Worm (Caenorhabditis elegans) whole organism, L2 larva: Measurements from ENCODE around the gene C18H2.5.

Source experiments
- F13H6.1 ChIP-seq: sonication (generic microtip); optimal IDR thresholded peaks from 2 replicates; lab custom pipeline; 2016; ENCODE audit warnings: missing genetic modification characterization, missing compliant biosample characterization
- Y55F3AM.14 ChIP-seq: fragments of 200-800 bp; sonication (Bioruptor generic); optimal IDR thresholded peaks from 2 replicates; lab custom pipeline; 2018; ENCODE audit warnings: mild to moderate bottlenecking, missing genetic modification characterization, missing compliant biosample characterization
- alr-1 ChIP-seq: fragments of 150-350 bp; optimal IDR thresholded peaks from 2 replicates; lab custom pipeline; 2014; ENCODE audit warnings: missing biosample characterization, missing genetic modification characterization
- aly-2 ChIP-seq: fragments of 150-350 bp; optimal IDR thresholded peaks from 2 replicates; lab custom pipeline; 2014; ENCODE audit warnings: missing biosample characterization, missing genetic modification characterization
- blmp-1 ChIP-seq: sonication (generic microtip); optimal IDR thresholded peaks from 2 replicates; lab custom pipeline; 2017; ENCODE audit warnings: missing genetic modification characterization, mild to moderate bottlenecking, missing compliant biosample characterization, antibody characterized with exemption, moderate library complexity; ENCODE audit not compliant: insufficient read depth
- ceh-16 ChIP-seq: fragments of 150-350 bp; optimal IDR thresholded peaks from 2 replicates; lab custom pipeline; 2014; ENCODE audit warnings: missing biosample characterization, missing genetic modification characterization
- ceh-82 ChIP-seq: fragments of 150-350 bp; optimal IDR thresholded peaks from 2 replicates; lab custom pipeline; 2014; ENCODE audit warnings: missing biosample characterization, missing genetic modification characterization
- crh-2 ChIP-seq: sonication (generic microtip); optimal IDR thresholded peaks from 2 replicates; lab custom pipeline; 2017; ENCODE audit warnings: missing biosample characterization, missing genetic modification characterization
- egl-27 ChIP-seq: sonication (generic microtip); optimal IDR thresholded peaks from 3 replicates; lab custom pipeline; 2017; ENCODE audit warnings: missing biosample characterization, missing genetic modification reagents, missing genetic modification characterization
- elt-1 ChIP-seq: fragments of 150-350 bp; optimal IDR thresholded peaks from 2 replicates; lab custom pipeline; 2014; ENCODE audit warnings: missing biosample characterization, missing genetic modification characterization
- gmeb-1 ChIP-seq: fragments of 150-350 bp; optimal IDR thresholded peaks from 2 replicates; lab custom pipeline; 2014; ENCODE audit warnings: missing biosample characterization, missing genetic modification characterization
- lin-13 ChIP-seq: fragments of 150-350 bp; optimal IDR thresholded peaks from 2 replicates; lab custom pipeline; 2014; ENCODE audit warnings: missing biosample characterization, missing genetic modification reagents, missing genetic modification characterization
- lsy-2 ChIP-seq, 2 experiments: fragments of 150-350 bp in 1 of 2; sonication (generic microtip) in 1 of 2; optimal IDR thresholded peaks; 2 replicates each; lab custom pipeline; 2014 to 2017; ENCODE audit warnings: missing biosample characterization in 2 of 2, missing genetic modification characterization in 2 of 2
- mab-5 ChIP-seq: fragments of 150-350 bp; optimal IDR thresholded peaks from 2 replicates; lab custom pipeline; 2014; ENCODE audit warnings: missing biosample characterization, missing genetic modification characterization
- mdl-1 ChIP-seq, 2 experiments: fragments of 150-350 bp in 1 of 2; sonication (generic microtip) in 1 of 2; optimal IDR thresholded peaks; 2 replicates each; lab custom pipeline; 2017; ENCODE audit warnings: missing biosample characterization in 2 of 2, missing genetic modification characterization in 2 of 2
- nhr-10 ChIP-seq: sonication (generic microtip); optimal IDR thresholded peaks from 2 replicates; lab custom pipeline; 2017; ENCODE audit warnings: missing biosample characterization, missing genetic modification characterization
- nhr-12 ChIP-seq: fragments of 150-350 bp; optimal IDR thresholded peaks from 2 replicates; lab custom pipeline; 2014; ENCODE audit warnings: missing biosample characterization, missing genetic modification characterization
- nhr-129 ChIP-seq: fragments of 150-350 bp; optimal IDR thresholded peaks from 2 replicates; lab custom pipeline; 2014; ENCODE audit warnings: missing biosample characterization, missing genetic modification characterization
- nhr-21 ChIP-seq: fragments of 150-350 bp; optimal IDR thresholded peaks from 2 replicates; lab custom pipeline; 2014; ENCODE audit warnings: missing biosample characterization, missing genetic modification characterization
- nhr-23 ChIP-seq: fragments of 150-350 bp; optimal IDR thresholded peaks from 2 replicates; lab custom pipeline; 2014; ENCODE audit warnings: missing biosample characterization, missing genetic modification reagents, missing genetic modification characterization
- nhr-25 ChIP-seq: fragments of 150-350 bp; sonication (generic microtip); optimal IDR thresholded peaks from 3 replicates; lab custom pipeline; 2014; ENCODE audit warnings: missing biosample characterization, missing genetic modification characterization
- nhr-77 ChIP-seq: fragments of 150-350 bp; optimal IDR thresholded peaks from 2 replicates; lab custom pipeline; 2014; ENCODE audit warnings: missing biosample characterization, missing genetic modification characterization
- peb-1 ChIP-seq: fragments of 150-350 bp; optimal IDR thresholded peaks from 2 replicates; lab custom pipeline; 2014; ENCODE audit warnings: missing biosample characterization, missing genetic modification characterization
- sem-4 ChIP-seq: fragments of 150-350 bp; optimal IDR thresholded peaks from 2 replicates; lab custom pipeline; 2014; ENCODE audit warnings: missing biosample characterization, missing genetic modification reagents, missing genetic modification characterization
- skn-1 ChIP-seq: sonication (generic microtip); optimal IDR thresholded peaks from 2 replicates; lab custom pipeline; 2017; ENCODE audit warnings: missing biosample characterization, missing genetic modification characterization
- sma-9 ChIP-seq, 2 experiments: fragments of 150-350 bp in 1 of 2; sonication (generic microtip) in 1 of 2; optimal IDR thresholded peaks; 2 replicates each; lab custom pipeline; 2014 to 2016; ENCODE audit warnings: missing genetic modification characterization in 2 of 2, mild to moderate bottlenecking in 1 of 2, missing biosample characterization in 1 of 2, missing compliant biosample characterization in 1 of 2, missing genetic modification reagents in 1 of 2, moderate library complexity in 1 of 2
- unc-39 ChIP-seq: fragments of 150-350 bp; optimal IDR thresholded peaks from 2 replicates; lab custom pipeline; 2014; ENCODE audit warnings: missing biosample characterization, missing genetic modification characterization
- unc-55 ChIP-seq: fragments of 150-350 bp; sonication (generic microtip); optimal IDR thresholded peaks from 3 replicates; lab custom pipeline; 2014; ENCODE audit warnings: missing biosample characterization, missing genetic modification reagents, missing genetic modification characterization
- zag-1 ChIP-seq: fragments of 150-350 bp; optimal IDR thresholded peaks from 2 replicates; lab custom pipeline; 2014; ENCODE audit warnings: missing biosample characterization, missing genetic modification characterization
- ztf-1 ChIP-seq: fragments of 200-800 bp; sonication (Bioruptor generic); conservative IDR thresholded peaks from 2 replicates; pipeline ENCODE4 v1.3.6; 2022; ENCODE audit warnings: missing genetic modification characterization, missing compliant biosample characterization
- ztf-11 ChIP-seq: sonication (generic microtip); optimal IDR thresholded peaks from 2 replicates; lab custom pipeline; 2017; ENCODE audit warnings: missing biosample characterization, missing genetic modification characterization
- ztf-4 ChIP-seq: fragments of 150-350 bp; optimal IDR thresholded peaks from 2 replicates; lab custom pipeline; 2014; ENCODE audit warnings: missing biosample characterization, missing genetic modification characterization

The C18H2.5 gene

DNA sequence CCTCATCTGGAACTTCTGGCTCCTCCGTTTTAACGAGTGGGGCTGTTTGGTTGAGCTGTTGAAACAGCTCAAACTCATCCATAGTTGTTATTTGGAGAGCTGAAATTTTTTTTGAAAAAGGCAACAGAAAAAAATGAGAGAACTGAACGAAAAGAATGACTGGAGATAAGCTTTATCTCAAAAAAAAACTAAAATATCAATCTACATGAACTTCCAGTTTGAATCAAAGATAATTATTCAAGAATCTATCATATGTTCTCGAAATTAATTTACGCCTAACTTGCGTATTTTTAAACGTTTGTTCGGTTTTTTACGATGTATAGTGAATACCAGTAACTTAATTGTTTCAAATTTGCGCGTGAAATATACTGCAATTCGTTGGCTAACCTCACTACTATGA is 15.2 kb upstream of the C18H2.5 start, which contains the start of gene lin-13:
Gene lin-13, minus strand, starts transcription at position 101 of the 400 bp plus-strand sequence.
- TF ChIP-seq skn-1 = no peak
- TF ChIP-seq nhr-21 (tag; lab: Kevin White, UChicago) = no peak
- TF ChIP-seq egl-27 = no peak
- TF ChIP-seq lin-13 (GFP tag; lab: Kevin White, UChicago) = no peak
- no peak for TF ChIP-seq nhr-23 (tag; lab: Kevin White, UChicago)
- no peak for TF ChIP-seq Y55F3AM.14
- TF ChIP-seq alr-1 (tag; lab: Kevin White, UChicago) = no peak
- no peak for TF ChIP-seq peb-1 (tag; lab: Kevin White, UChicago)
- TF ChIP-seq crh-2 = no peak
- no peak for TF ChIP-seq mdl-1 (tag; optimal IDR thresholded peaks at IDR 0.05; lab: Kevin White, UChicago)
- no peak for TF ChIP-seq ceh-16 (tag; lab: Kevin White, UChicago)
- no peak for TF ChIP-seq blmp-1 (tag; lab: Kevin White, UChicago)
- no peak for TF ChIP-seq aly-2 (tag; lab: Kevin White, UChicago)
- no peak for TF ChIP-seq sem-4 (tag; lab: Kevin White, UChicago)
- no peak for TF ChIP-seq nhr-77 (tag; lab: Kevin White, UChicago)
- no peak for TF ChIP-seq elt-1 (tag; lab: Kevin White, UChicago)
- TF ChIP-seq sma-9 (GFP tag; optimal IDR thresholded peaks at IDR 0.05; lab: Kevin White, UChicago) = no peak
- no peak for TF ChIP-seq sma-9 (tag; optimal IDR thresholded peaks at IDR 0.05; lab: Kevin White, UChicago)
- no peak for TF ChIP-seq lsy-2 (tag; optimal IDR thresholded peaks at IDR 0.05; lab: Kevin White, UChicago)

- TF ChIP-seq unc-39 (no peak), ceh-82 (no peak), sma-9 (GFP tag; optimal IDR thresholded peaks at IDR 0.05; lab: Kevin White, UChicago) (no peak), sma-9 (tag; optimal IDR thresholded peaks at IDR 0.05; lab: Kevin White, UChicago) (no peak), nhr-12 (no peak), nhr-25 (tag; lab: Kevin White, UChicago) (no peak), mab-5 (tag; lab: Kevin White, UChicago) (no peak), ztf-4 (no peak)
- TF ChIP-seq, all 48 proteins: peak for 0
Measured at ce11 chrIII:7703474-7703873, 9.3 kb upstream of the C18H2.5 start.

DNA sequence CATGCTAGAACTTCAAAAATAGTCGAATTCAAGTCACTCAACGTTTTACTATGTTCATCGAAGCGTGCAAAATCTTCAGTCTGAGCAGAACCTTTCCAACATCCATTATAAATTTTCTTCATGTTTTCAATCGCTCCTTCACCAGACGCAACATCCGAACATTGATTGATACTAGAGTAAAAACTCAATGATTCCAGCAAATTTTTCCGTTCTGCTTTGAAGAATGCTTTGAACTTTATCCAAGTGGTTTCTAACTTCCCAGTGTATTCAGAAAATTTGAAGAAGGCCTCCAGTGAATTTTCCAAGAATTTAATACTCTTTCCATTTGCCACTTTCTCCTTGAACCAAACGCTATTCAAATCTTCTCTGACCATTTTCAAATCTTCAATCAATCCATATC is 1.9 kb downstream of the C18H2.5 start:
- TF ChIP-seq nhr-129 (tag; lab: Kevin White, UChicago) (no peak), ztf-4 (no peak)

DNA sequence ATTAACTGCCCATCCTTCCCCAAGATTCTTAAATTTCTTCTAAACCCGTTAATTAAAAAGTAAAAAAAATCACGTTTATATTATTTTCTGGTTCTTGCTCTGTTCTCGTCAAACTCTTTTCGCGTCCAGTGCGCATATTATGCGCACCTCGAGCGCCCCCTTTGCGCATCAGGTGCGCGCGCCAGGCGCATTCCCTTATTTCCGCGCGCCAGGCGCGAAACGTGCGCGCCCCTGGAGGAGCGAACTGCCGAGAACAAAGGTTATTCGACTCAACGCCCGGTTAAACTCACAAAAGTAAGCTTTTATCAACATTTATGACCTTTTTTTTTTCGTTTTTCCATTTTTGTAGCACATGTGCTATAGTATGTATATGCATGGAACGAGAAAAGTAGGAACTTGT is 21.8 kb downstream of the C18H2.5 start:
- no peak for TF ChIP-seq mab-5 (tag; lab: Kevin White, UChicago)
- no peak for TF ChIP-seq lsy-2 (tag; optimal IDR thresholded peaks at IDR 0.05; lab: Kevin White, UChicago)
- TF ChIP-seq peb-1 (tag; lab: Kevin White, UChicago) = no peak
- no peak for TF ChIP-seq zag-1 (tag; lab: Kevin White, UChicago)
- no peak for TF ChIP-seq F13H6.1 (tag; lab: Kevin White, UChicago)
- no peak for TF ChIP-seq nhr-21 (tag; lab: Kevin White, UChicago)
- no peak for TF ChIP-seq nhr-25 (tag; lab: Kevin White, UChicago)
- no peak for TF ChIP-seq sma-9 (GFP tag; optimal IDR thresholded peaks at IDR 0.05; lab: Kevin White, UChicago)
- no peak for TF ChIP-seq sma-9 (tag; optimal IDR thresholded peaks at IDR 0.05; lab: Kevin White, UChicago)
- no peak for TF ChIP-seq lin-13 (GFP tag; lab: Kevin White, UChicago)
- no peak for TF ChIP-seq ztf-1 (GFP tag; lab: Robert Waterston, UW)
- TF ChIP-seq nhr-129 (tag; lab: Kevin White, UChicago) = no peak
- TF ChIP-seq Y55F3AM.14 = no peak
- no peak for TF ChIP-seq mdl-1 (tag; optimal IDR thresholded peaks at IDR 0.05; lab: Kevin White, UChicago)

DNA sequence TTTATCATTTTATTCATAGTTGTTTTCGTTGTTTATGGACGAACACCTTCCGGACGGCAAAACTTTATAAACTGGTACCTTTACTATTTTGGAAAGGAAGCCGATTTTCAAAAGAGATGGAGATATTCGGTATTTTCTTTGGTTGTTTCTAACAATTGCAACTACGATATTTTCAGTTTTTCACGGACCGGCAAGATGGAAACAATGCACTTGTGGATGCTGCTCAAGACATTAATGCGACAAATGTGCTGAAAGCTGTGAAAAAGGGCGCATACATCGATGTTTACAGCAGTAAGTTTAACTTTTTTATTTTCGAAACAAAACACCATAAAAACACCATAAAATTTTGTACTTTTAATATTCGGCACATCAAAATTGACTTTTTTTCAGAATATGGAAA is 28.2 kb downstream of the C18H2.5 start:
- TF ChIP-seq nhr-23 (tag; lab: Kevin White, UChicago) = no peak
- no peak for TF ChIP-seq ceh-82
- TF ChIP-seq unc-55 (GFP tag; lab: Kevin White, UChicago) = no peak
- no peak for TF ChIP-seq nhr-10 (tag; lab: Kevin White, UChicago)
- TF ChIP-seq lin-13 (GFP tag; lab: Kevin White, UChicago) = no peak
- TF ChIP-seq gmeb-1 (tag; lab: Kevin White, UChicago) = no peak
- no peak for TF ChIP-seq ztf-11 (tag; lab: Kevin White, UChicago)
- no peak for TF ChIP-seq Y55F3AM.14
